Fruit fly (Drosophila melanogaster) whole organism: Measurements from ENCODE around the gene gw.

Experiments used
- CG8478 ChIP-seq: fragments of >200 bp; optimal IDR thresholded peaks from 2 replicates; lab custom pipeline; 2018; ENCODE audit warnings: inconsistent platforms
- Dll ChIP-seq: fragments of >200 bp; optimal IDR thresholded peaks from 2 replicates; lab custom pipeline; 2017
- EcR ChIP-seq, 2 experiments: fragments of >200 bp; optimal IDR thresholded peaks; 2 replicates each; lab custom pipeline; 2017; ENCODE audit warnings: missing biosample characterization in 2 of 2, missing genetic modification characterization in 2 of 2, missing genetic modification reagents in 2 of 2
- pan ChIP-seq: fragments of >200 bp; optimal IDR thresholded peaks from 2 replicates; lab custom pipeline; 2017
- psq ChIP-seq: fragments of >200 bp; optimal IDR thresholded peaks from 2 replicates; lab custom pipeline; 2017
- usp ChIP-seq: fragments of >200 bp; optimal IDR thresholded peaks from 2 replicates; lab custom pipeline; 2017; ENCODE audit warnings: missing biosample characterization, missing genetic modification characterization, mixed read lengths

Gene gw

dm6 chr4:670905-671419 is 10.6 kb upstream of the gw start, which contains the start of gene CG11360:
Gene CG11360, plus strand, starts transcription at chr4:671142.
- TF ChIP-seq EcR (GFP tag; optimal IDR thresholded peaks at IDR 0.05; lab: Kevin White, UChicago) (no peak), CG8478 (lab: Kevin White, UChicago) (no peak), psq (lab: Kevin White, UChicago) (no peak), pan (lab: Kevin White, UChicago) (no peak), Dll (no peak), usp (GFP tag; lab: Kevin White, UChicago) (no peak)

- TF ChIP-seq usp (GFP tag; lab: Kevin White, UChicago) = no peak
- no peak for TF ChIP-seq pan (lab: Kevin White, UChicago)
- no peak for TF ChIP-seq Dll
- no peak for TF ChIP-seq psq (lab: Kevin White, UChicago)
- no peak for TF ChIP-seq EcR (GFP tag; optimal IDR thresholded peaks at IDR 0.05; lab: Kevin White, UChicago)
- TF ChIP-seq CG8478 (lab: Kevin White, UChicago) = no peak
Observed at dm6 chr4:664277-664676, 3.9 kb upstream of the gw start.

- no peak for TF ChIP-seq usp (GFP tag; lab: Kevin White, UChicago)
- no peak for TF ChIP-seq EcR (GFP tag; optimal IDR thresholded peaks at IDR 0.05; lab: Kevin White, UChicago)
- TF ChIP-seq CG8478 (lab: Kevin White, UChicago) = no peak
Observed at dm6 chr4:663055-663670, 2.8 kb upstream of the gw start, which contains the start of the genes CG46466 and Slip1. Gene CG46466, minus strand, starts transcription at chr4:663124. Gene Slip1, plus strand, starts transcription at chr4:663621.

dm6 chr4:662101-662500 is 1.7 kb upstream of the gw start:
- TF ChIP-seq pan (lab: Kevin White, UChicago) (no peak), Dll (no peak), CG8478 (lab: Kevin White, UChicago) (no peak), EcR (GFP tag; optimal IDR thresholded peaks at IDR 0.05; lab: Kevin White, UChicago) (no peak), psq (lab: Kevin White, UChicago) (no peak)

dm6 chr4:659058-659588 is 1.3 kb downstream of the gw start:
- TF ChIP-seq EcR (GFP tag; optimal IDR thresholded peaks at IDR 0.05; lab: Kevin White, UChicago) (no peak), pan (lab: Kevin White, UChicago) (no peak), CG8478 (lab: Kevin White, UChicago) (no peak), Dll (no peak), usp (GFP tag; lab: Kevin White, UChicago) (no peak), psq (lab: Kevin White, UChicago) (no peak)

- TF ChIP-seq CG8478 (lab: Kevin White, UChicago) (no peak), EcR (GFP tag; optimal IDR thresholded peaks at IDR 0.05; lab: Kevin White, UChicago) (no peak), pan (lab: Kevin White, UChicago) (no peak), usp (GFP tag; lab: Kevin White, UChicago) (no peak), Dll (no peak), psq (lab: Kevin White, UChicago) (no peak)
Observed at dm6 chr4:647388-647787, 13.0 kb downstream of the gw start.

dm6 chr4:646414-647016 is 13.9 kb downstream of the gw start, which contains the start of gene Ekar:
Gene Ekar, minus strand, starts transcription at chr4:646556.
- no peak for TF ChIP-seq EcR (GFP tag; optimal IDR thresholded peaks at IDR 0.05; lab: Kevin White, UChicago)

dm6 chr4:629391-629790 is 31.0 kb downstream of the gw start, which contains the start of gene Gat:
Gene Gat, plus strand, starts transcription at chr4:629691.
- TF ChIP-seq Dll (no peak), usp (GFP tag; lab: Kevin White, UChicago) (no peak), psq (lab: Kevin White, UChicago) (no peak), CG8478 (lab: Kevin White, UChicago) (no peak), EcR (GFP tag; optimal IDR thresholded peaks at IDR 0.05; lab: Kevin White, UChicago) (no peak), pan (lab: Kevin White, UChicago) (no peak)

dm6 chr4:625898-626644 is 34.3 kb downstream of the gw start, which contains the start of gene mav:
Gene mav, minus strand, starts transcription at chr4:626031.
- TF ChIP-seq Dll (no peak), usp (GFP tag; lab: Kevin White, UChicago) (no peak), EcR (GFP tag; optimal IDR thresholded peaks at IDR 0.05; lab: Kevin White, UChicago) (no peak)

dm6 chr4:610398-611319 is 49.7 kb downstream of the gw start, which contains the start of gene Eph:
Gene Eph, plus strand, starts transcription at chr4:610684.
- TF ChIP-seq CG8478 (lab: Kevin White, UChicago) (no peak), EcR (GFP tag; optimal IDR thresholded peaks at IDR 0.05; lab: Kevin White, UChicago) (no peak), usp (GFP tag; lab: Kevin White, UChicago) (no peak), pan (lab: Kevin White, UChicago) (no peak), psq (lab: Kevin White, UChicago) (no peak), Dll (no peak)
